Worm (Caenorhabditis elegans) whole organism, late embryonic: ENCODE measurements around the gene F10E7.5.

ENCODE experiments used
- C08G9.2 ChIP-seq: sonication (generic microtip); optimal IDR thresholded peaks from 2 replicates; lab custom pipeline; 2016; ENCODE audit warnings: mild to moderate bottlenecking, missing genetic modification characterization, moderate library complexity, missing compliant biosample characterization
- C38D4.7 ChIP-seq: fragments of 200-800 bp; sonication (Bioruptor generic); optimal IDR thresholded peaks from 2 replicates; lab custom pipeline; 2018; ENCODE audit warnings: mild to moderate bottlenecking, missing genetic modification characterization, moderate library complexity, missing compliant biosample characterization
- Y22D7AL.16 ChIP-seq: sonication (generic microtip); optimal IDR thresholded peaks from 2 replicates; lab custom pipeline; 2016; ENCODE audit warnings: missing genetic modification characterization, missing compliant biosample characterization
- ceh-18 ChIP-seq: sonication (generic microtip); optimal IDR thresholded peaks from 2 replicates; lab custom pipeline; 2016; ENCODE audit warnings: missing genetic modification characterization, missing compliant biosample characterization
- ceh-19 ChIP-seq: fragments of 200-800 bp; sonication (Bioruptor generic); optimal IDR thresholded peaks from 2 replicates; lab custom pipeline; 2018; ENCODE audit warnings: mild to moderate bottlenecking, missing genetic modification characterization, missing compliant biosample characterization
- ceh-2 ChIP-seq: sonication (generic microtip); optimal IDR thresholded peaks from 2 replicates; lab custom pipeline; 2016; ENCODE audit warnings: missing genotype, missing genetic modification characterization, missing compliant biosample characterization
- ceh-22 ChIP-seq: sonication (generic microtip); optimal IDR thresholded peaks from 2 replicates; lab custom pipeline; 2017; ENCODE audit warnings: missing biosample characterization, missing genetic modification characterization
- ceh-24 ChIP-seq: sonication (generic microtip); optimal IDR thresholded peaks from 2 replicates; lab custom pipeline; 2016; ENCODE audit warnings: mild to moderate bottlenecking, missing genetic modification characterization, missing compliant biosample characterization
- ceh-34 ChIP-seq: sonication (generic microtip); optimal IDR thresholded peaks from 2 replicates; lab custom pipeline; 2016; ENCODE audit warnings: mild to moderate bottlenecking, missing genetic modification characterization, missing compliant biosample characterization
- ceh-45 ChIP-seq: fragments of 200-800 bp; sonication (Bioruptor generic); IDR thresholded peaks from 2 replicates; pipeline ENCODE4 v1.3.6; 2022; ENCODE audit warnings: missing genetic modification reagents, missing genetic modification characterization, missing compliant biosample characterization
- ceh-48 ChIP-seq: sonication (generic microtip); optimal IDR thresholded peaks from 2 replicates; lab custom pipeline; 2016; ENCODE audit warnings: missing genetic modification characterization, inconsistent platforms, missing compliant biosample characterization
- ceh-9 ChIP-seq: sonication (generic microtip); optimal IDR thresholded peaks from 2 replicates; lab custom pipeline; 2016; ENCODE audit warnings: mild to moderate bottlenecking, missing genetic modification characterization, inconsistent platforms, missing compliant biosample characterization
- che-1 ChIP-seq: sonication (generic microtip); optimal IDR thresholded peaks from 2 replicates; lab custom pipeline; 2016; ENCODE audit warnings: mild to moderate bottlenecking, missing genetic modification characterization, missing compliant biosample characterization
- dmd-4 ChIP-seq: sonication (generic microtip); optimal IDR thresholded peaks from 2 replicates; lab custom pipeline; 2016; ENCODE audit warnings: borderline replicate concordance, missing genetic modification characterization, missing compliant biosample characterization
- elt-4 ChIP-seq: sonication (generic microtip); optimal IDR thresholded peaks from 2 replicates; lab custom pipeline; 2016; ENCODE audit warnings: missing genetic modification characterization, missing compliant biosample characterization
- ets-4 ChIP-seq: sonication (generic microtip); optimal IDR thresholded peaks from 2 replicates; lab custom pipeline; 2016; ENCODE audit warnings: missing genetic modification characterization, missing compliant biosample characterization
- eyg-1 ChIP-seq: sonication (generic microtip); optimal IDR thresholded peaks from 2 replicates; lab custom pipeline; 2016; ENCODE audit warnings: missing genotype, missing genetic modification characterization, missing compliant biosample characterization
- fax-1 ChIP-seq: sonication (generic microtip); optimal IDR thresholded peaks from 2 replicates; lab custom pipeline; 2016; ENCODE audit warnings: missing genotype, missing genetic modification characterization, missing compliant biosample characterization
- fkh-6 ChIP-seq: sonication (generic microtip); optimal IDR thresholded peaks from 2 replicates; lab custom pipeline; 2016; ENCODE audit warnings: missing genetic modification characterization, missing compliant biosample characterization
- hlh-13 ChIP-seq: fragments of 200-800 bp; sonication (Bioruptor generic); optimal IDR thresholded peaks from 2 replicates; lab custom pipeline; 2018; ENCODE audit warnings: mild to moderate bottlenecking, missing genetic modification characterization, missing compliant biosample characterization
- hlh-15 ChIP-seq: sonication (generic microtip); optimal IDR thresholded peaks from 2 replicates; lab custom pipeline; 2016; ENCODE audit warnings: missing genetic modification characterization, missing compliant biosample characterization
- lim-6 ChIP-seq: sonication (generic microtip); optimal IDR thresholded peaks from 2 replicates; lab custom pipeline; 2016; ENCODE audit warnings: missing genetic modification characterization, missing compliant biosample characterization
- lin-11 ChIP-seq: fragments of 200-800 bp; sonication (Bioruptor generic); optimal IDR thresholded peaks from 2 replicates; lab custom pipeline; 2018; ENCODE audit warnings: mild to moderate bottlenecking, missing genetic modification characterization, missing compliant biosample characterization
- madf-2 ChIP-seq: sonication (generic microtip); optimal IDR thresholded peaks from 2 replicates; lab custom pipeline; 2017; ENCODE audit warnings: missing genetic modification characterization, missing compliant biosample characterization
- nhr-232 ChIP-seq: sonication (generic microtip); optimal IDR thresholded peaks from 2 replicates; lab custom pipeline; 2016; ENCODE audit warnings: missing genetic modification characterization, missing compliant biosample characterization
- npax-4 ChIP-seq: sonication (generic microtip); optimal IDR thresholded peaks from 2 replicates; lab custom pipeline; 2016; ENCODE audit warnings: missing genetic modification characterization, missing compliant biosample characterization
- odd-2 ChIP-seq: sonication (generic microtip); optimal IDR thresholded peaks from 2 replicates; lab custom pipeline; 2017; ENCODE audit warnings: antibody characterized with exemption, mild to moderate bottlenecking, missing genetic modification characterization, missing compliant biosample characterization
- pag-3 ChIP-seq: sonication (generic microtip); optimal IDR thresholded peaks from 2 replicates; lab custom pipeline; 2016; ENCODE audit warnings: missing compliant biosample characterization, missing genetic modification characterization, borderline replicate concordance
- pax-1 ChIP-seq: fragments of 150-350 bp; optimal IDR thresholded peaks from 2 replicates; lab custom pipeline; 2014; ENCODE audit warnings: missing biosample characterization, missing genetic modification characterization
- pha-2 ChIP-seq: sonication (generic microtip); optimal IDR thresholded peaks from 2 replicates; lab custom pipeline; 2017; ENCODE audit warnings: mild to moderate bottlenecking, missing genetic modification characterization, missing compliant biosample characterization
- pha-4 ChIP-seq: fragments of 150-350 bp; optimal IDR thresholded peaks from 2 replicates; lab custom pipeline; 2018; ENCODE audit warnings: missing biosample characterization, missing genetic modification reagents, missing genetic modification characterization
- pqm-1 ChIP-seq: sonication (generic microtip); optimal IDR thresholded peaks from 2 replicates; lab custom pipeline; 2016; ENCODE audit warnings: missing genetic modification characterization, missing compliant biosample characterization
- pros-1 ChIP-seq: fragments of 150-350 bp; optimal IDR thresholded peaks from 2 replicates; lab custom pipeline; 2014; ENCODE audit warnings: missing biosample characterization, missing genetic modification reagents, missing genetic modification characterization
- sdc-2 ChIP-seq: sonication (generic microtip); optimal IDR thresholded peaks from 2 replicates; lab custom pipeline; 2016; ENCODE audit warnings: missing genotype, missing genetic modification characterization, missing compliant biosample characterization
- sox-4 ChIP-seq: sonication (generic microtip); optimal IDR thresholded peaks from 2 replicates; lab custom pipeline; 2017; ENCODE audit warnings: mild to moderate bottlenecking, missing genetic modification characterization, inconsistent platforms, missing compliant biosample characterization
- syd-9 ChIP-seq: sonication (generic microtip); optimal IDR thresholded peaks from 2 replicates; lab custom pipeline; 2016; ENCODE audit warnings: mild to moderate bottlenecking, missing genetic modification characterization, moderate library complexity, missing compliant biosample characterization
- tbx-2 ChIP-seq: sonication (generic microtip); optimal IDR thresholded peaks from 2 replicates; lab custom pipeline; 2016; ENCODE audit warnings: missing genetic modification characterization, missing compliant biosample characterization
- tbx-7 ChIP-seq: sonication (generic microtip); optimal IDR thresholded peaks from 2 replicates; lab custom pipeline; 2016; ENCODE audit warnings: missing genotype, missing genetic modification characterization, missing compliant biosample characterization
- ttx-3 ChIP-seq: sonication (generic microtip); optimal IDR thresholded peaks from 2 replicates; lab custom pipeline; 2016; ENCODE audit warnings: missing genetic modification reagents, missing genetic modification characterization, missing compliant biosample characterization
- unc-42 ChIP-seq: sonication (generic microtip); optimal IDR thresholded peaks from 2 replicates; lab custom pipeline; 2016; ENCODE audit warnings: missing genotype, missing genetic modification characterization, missing compliant biosample characterization
- unc-55 ChIP-seq: sonication (generic microtip); optimal IDR thresholded peaks from 2 replicates; lab custom pipeline; 2017; ENCODE audit warnings: missing biosample characterization, missing genetic modification reagents, missing genetic modification characterization
- unc-86 ChIP-seq: sonication (generic microtip); optimal IDR thresholded peaks from 2 replicates; lab custom pipeline; 2016; ENCODE audit warnings: missing genetic modification characterization, missing compliant biosample characterization
- zip-5 ChIP-seq: sonication (generic microtip); optimal IDR thresholded peaks from 2 replicates; lab custom pipeline; 2016; ENCODE audit warnings: missing genetic modification characterization, missing compliant biosample characterization
- ztf-16 ChIP-seq: sonication (generic microtip); optimal IDR thresholded peaks from 2 replicates; lab custom pipeline; 2017; ENCODE audit warnings: missing genetic modification characterization, missing compliant biosample characterization

Gene F10E7.5

DNA sequence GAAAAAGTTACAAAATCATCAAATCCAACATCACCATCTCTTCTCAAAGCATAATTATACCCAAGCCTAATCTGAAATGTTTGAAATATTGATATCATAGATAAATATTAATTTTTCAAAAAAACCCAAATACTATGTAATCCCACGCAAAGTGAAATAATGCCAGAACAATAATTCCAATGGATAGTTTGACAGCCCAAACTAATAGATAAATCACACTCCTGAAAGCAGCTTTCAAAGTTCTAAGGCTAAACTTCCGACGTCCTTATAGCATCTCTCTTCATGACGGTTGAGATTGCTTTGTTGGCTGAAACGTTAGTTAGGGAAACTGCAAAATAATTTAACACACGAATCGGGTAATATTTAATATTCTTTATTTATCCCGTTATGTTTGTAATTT lies 12.5 kb upstream of the F10E7.5 start:
- TF ChIP-seq ceh-48 = no peak
- no peak for TF ChIP-seq ceh-34 (tag; lab: Kevin White, UChicago)
- TF ChIP-seq dmd-4 = no peak
- no peak for TF ChIP-seq syd-9
- no peak for TF ChIP-seq lim-6 (tag; lab: Kevin White, UChicago)
- no peak for TF ChIP-seq npax-4 (tag; lab: Kevin White, UChicago)
- TF ChIP-seq sox-4 (tag; lab: Kevin White, UChicago) = no peak
- no peak for TF ChIP-seq ceh-18
- TF ChIP-seq ceh-45 (GFP tag; lab: Robert Waterston, UW) = no peak
- TF ChIP-seq hlh-15 = no peak
- no peak for TF ChIP-seq ceh-19
- no peak for TF ChIP-seq ztf-16 (tag; lab: Kevin White, UChicago)
- TF ChIP-seq che-1 (tag; lab: Kevin White, UChicago) = no peak
- TF ChIP-seq pros-1 (tag; lab: Kevin White, UChicago) = no peak

DNA sequence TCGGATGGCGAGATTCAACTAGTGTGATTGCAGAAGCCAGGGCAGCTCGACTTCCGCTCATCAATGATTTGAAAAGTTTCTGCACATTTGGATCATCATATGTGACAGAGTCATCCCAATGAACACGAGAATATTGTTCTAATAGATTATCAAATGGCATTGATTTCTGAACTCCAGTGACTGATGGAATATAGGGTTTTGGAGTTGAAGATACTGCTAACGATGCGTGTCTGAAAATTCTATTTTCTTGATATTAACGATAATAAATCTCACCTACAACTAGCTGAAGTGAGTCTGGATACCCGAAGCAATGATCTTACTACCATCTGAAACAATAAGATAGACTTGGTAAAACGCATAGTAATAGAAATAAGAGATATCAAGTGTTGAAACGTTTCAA lies 10.9 kb upstream of the F10E7.5 start, which contains the start of gene mmaa-1:
Gene mmaa-1, minus strand, starts transcription at position 328 of the 400 bp plus-strand sequence.
- TF ChIP-seq ceh-24 (tag; lab: Kevin White, UChicago) (no peak), ceh-18 (no peak), pax-1 (no peak), eyg-1 (tag; lab: Kevin White, UChicago) (no peak), C08G9.2 (tag; lab: Kevin White, UChicago) (no peak), ceh-22 (no peak), zip-5 (tag; lab: Kevin White, UChicago) (no peak), unc-55 (no peak), pag-3 (tag; lab: Kevin White, UChicago) (no peak), ceh-9 (tag; lab: Kevin White, UChicago) (no peak), fax-1 (no peak), syd-9 (no peak), sox-4 (tag; lab: Kevin White, UChicago) (no peak), tbx-2 (tag; lab: Kevin White, UChicago) (no peak), che-1 (tag; lab: Kevin White, UChicago) (no peak)

DNA sequence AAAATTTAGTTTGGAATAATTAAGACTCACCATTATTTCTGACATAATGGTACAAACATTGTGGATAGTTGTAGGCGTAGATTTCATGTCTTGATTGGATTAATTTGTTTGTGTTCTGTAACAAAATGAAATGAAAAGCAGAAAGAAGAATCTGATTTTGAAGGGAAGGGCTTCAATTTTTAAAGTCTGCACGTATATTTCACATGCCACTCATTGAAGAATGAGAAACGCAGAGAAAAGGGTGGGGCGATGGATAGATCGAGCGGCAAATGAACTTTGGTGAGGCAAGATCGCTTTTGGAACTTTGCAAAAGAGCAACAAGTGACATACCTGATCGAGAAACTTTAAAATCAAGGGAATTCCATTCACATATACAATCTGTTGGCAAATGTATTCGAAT lies 9.5 kb upstream of the F10E7.5 start:
- TF ChIP-seq pax-1 (no peak), unc-55 (no peak), madf-2 (tag; lab: Kevin White, UChicago) (no peak), npax-4 (tag; lab: Kevin White, UChicago) (no peak), ceh-2 (tag; lab: Kevin White, UChicago) (no peak)

DNA sequence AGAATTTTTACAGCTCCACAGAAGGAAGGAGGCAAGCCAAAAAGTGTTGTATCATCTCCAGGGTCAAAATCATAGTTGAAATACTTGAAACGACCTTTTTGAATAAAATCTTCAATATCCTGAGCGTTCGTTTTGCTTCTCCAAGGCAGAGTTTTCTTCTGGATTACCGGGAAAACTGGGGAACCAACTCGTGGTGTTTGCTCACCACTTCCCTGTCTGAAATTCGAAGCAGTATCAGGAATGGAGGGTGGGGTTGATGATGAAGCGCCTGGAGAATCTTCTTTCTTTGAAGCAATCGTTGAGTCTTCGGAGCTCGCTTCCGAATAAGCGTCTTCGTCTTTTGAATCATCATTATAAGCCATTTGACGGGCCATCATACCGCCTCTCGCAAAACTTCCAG lies 8.7 kb upstream of the F10E7.5 start:
- TF ChIP-seq ceh-48 (no peak), pag-3 (tag; lab: Kevin White, UChicago) (no peak), dmd-4 (no peak), elt-4 (no peak), Y22D7AL.16 (tag; lab: Kevin White, UChicago) (no peak)

DNA sequence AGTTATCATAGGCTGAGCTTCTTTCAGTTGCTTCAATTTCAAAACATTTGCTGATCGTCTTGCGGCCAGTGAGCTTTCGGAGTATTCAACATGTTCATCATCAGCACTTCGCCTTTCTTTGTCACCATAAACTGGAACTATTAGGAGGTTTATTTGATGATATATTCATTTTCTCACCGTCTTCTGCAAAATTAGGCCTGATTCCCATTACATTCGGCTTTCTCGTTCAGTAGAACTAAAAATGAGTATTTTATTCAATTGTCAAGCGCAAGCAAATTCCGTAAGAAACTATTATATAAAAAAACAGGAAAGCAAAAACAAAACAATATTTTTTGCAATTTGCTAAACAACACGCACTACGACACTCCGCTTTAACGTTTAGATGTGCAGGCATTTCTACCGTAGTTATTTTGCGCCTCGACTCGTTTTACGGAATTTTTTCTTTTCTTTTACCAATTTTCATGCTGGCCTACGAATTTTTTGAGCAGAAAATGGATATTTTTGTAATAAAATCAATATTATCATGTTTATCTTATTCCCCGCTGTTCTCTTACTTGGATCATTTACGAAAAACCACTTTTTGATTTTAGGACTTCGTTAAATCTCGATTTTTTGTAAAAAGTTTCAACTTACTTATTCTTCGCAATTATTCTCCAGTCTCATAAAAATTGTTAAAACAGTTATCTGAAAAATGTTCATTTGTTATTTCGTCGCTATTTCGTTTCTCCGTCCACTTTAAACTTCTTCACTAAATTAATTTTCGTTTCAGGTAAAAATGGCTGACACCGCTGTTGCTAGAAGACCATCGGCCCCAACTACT lies 6.8 kb upstream of the F10E7.5 start, which contains the start of the genes farl-11 and rpl-33:
Gene farl-11, minus strand, starts transcription at position 242 of the 820 bp plus-strand sequence.
Gene rpl-33, plus strand, starts transcription at position 770 of the 820 bp plus-strand sequence.
- TF ChIP-seq fkh-6 (tag; lab: Kevin White, UChicago) = no peak
- peak; percentile 6 for TF ChIP-seq unc-42 (tag; lab: Kevin White, UChicago)
- no peak for TF ChIP-seq elt-4
- TF ChIP-seq nhr-232 (tag; lab: Kevin White, UChicago) = no peak
- TF ChIP-seq odd-2 (tag; lab: Kevin White, UChicago) = no peak
- TF ChIP-seq syd-9 = no peak
- no peak for TF ChIP-seq pha-4
- TF ChIP-seq hlh-13 (GFP tag; lab: Kevin White, UChicago) = no peak
- TF ChIP-seq tbx-7 = no peak
- TF ChIP-seq C38D4.7 (GFP tag; lab: Kevin White, UChicago) = no peak
- TF ChIP-seq unc-86 (tag; lab: Kevin White, UChicago) = no peak
- peak; percentile 38 for TF ChIP-seq unc-55
- TF ChIP-seq hlh-15 = no peak
- peak; percentile 39 for TF ChIP-seq ets-4 (tag; lab: Kevin White, UChicago)
- TF ChIP-seq eyg-1 (tag; lab: Kevin White, UChicago) = no peak
- no peak for TF ChIP-seq ttx-3 (tag; lab: Kevin White, UChicago)
- TF ChIP-seq pha-2 (tag; lab: Kevin White, UChicago) = no peak
- no peak for TF ChIP-seq ceh-9 (tag; lab: Kevin White, UChicago)
- no peak for TF ChIP-seq ceh-48
- TF ChIP-seq ztf-16 (tag; lab: Kevin White, UChicago) = no peak
- no peak for TF ChIP-seq pqm-1 (tag; lab: Kevin White, UChicago)
- TF ChIP-seq Y22D7AL.16 (tag; lab: Kevin White, UChicago) = no peak
- no peak for TF ChIP-seq sdc-2
- TF ChIP-seq lin-11 (tag; lab: Kevin White, UChicago) = no peak
